Worm (Caenorhabditis elegans): ENCODE results near the gene folt-1.

Gene folt-1

ce11 chrV:11141179-11141578 lies at the start of gene folt-1:
Gene folt-1, plus strand, starts transcription at chrV:11141479.
- no peak for TF ChIP-seq elt-3 (tag; optimal IDR thresholded peaks at IDR 0.05)
- TF ChIP-seq lin-32 (GFP tag; optimal IDR thresholded peaks at IDR 0.05) = no peak
- no peak for TF ChIP-seq drap-1 (GFP tag; optimal IDR thresholded peaks at IDR 0.05)
- no peak for TF ChIP-seq pha-4 (tag; optimal IDR thresholded peaks at IDR 0.05)
- no peak for TF ChIP-seq ceh-83 (GFP tag; optimal IDR thresholded peaks at IDR 0.05)
- TF ChIP-seq mab-5 (tag; optimal IDR thresholded peaks at IDR 0.05) = no peak
- TF ChIP-seq snpc-4 (tag; optimal IDR thresholded peaks at IDR 0.05) = no peak
- no peak for TF ChIP-seq nhr-76 (tag; optimal IDR thresholded peaks at IDR 0.05)
- TF ChIP-seq nhr-2 (tag; optimal IDR thresholded peaks at IDR 0.05) = no peak
- TF ChIP-seq hlh-1 (tag; optimal IDR thresholded peaks at IDR 0.05) = no peak
- TF ChIP-seq mls-2 (tag; optimal IDR thresholded peaks at IDR 0.05) = no peak
- TF ChIP-seq ces-1 (GFP tag; optimal IDR thresholded peaks at IDR 0.05) = no peak
- no peak for TF ChIP-seq unc-120 (tag; optimal IDR thresholded peaks at IDR 0.05; ENCODE audit: poor library complexity, severe bottlenecking)
- no peak for TF ChIP-seq bed-3 (GFP tag; optimal IDR thresholded peaks at IDR 0.05)
- TF ChIP-seq sptf-1 (tag; optimal IDR thresholded peaks at IDR 0.05) = no peak

ce11 chrV:11093163-11094091 lies 47.9 kb upstream of the folt-1 start, which contains the start of gene lact-8:
Gene lact-8, minus strand, starts transcription at chrV:11093607.
- TF ChIP-seq mep-1 (tag; optimal IDR thresholded peaks at IDR 0.05) (no peak), flh-1 (GFP tag; optimal IDR thresholded peaks at IDR 0.05) (no peak), sptf-1 (tag; optimal IDR thresholded peaks at IDR 0.05) (no peak), elt-1 (tag; optimal IDR thresholded peaks at IDR 0.05; ENCODE audit: borderline replicate concordance, insufficient read depth) (peak; percentile 90), drap-1 (GFP tag; optimal IDR thresholded peaks at IDR 0.05) (no peak), nhr-76 (tag; optimal IDR thresholded peaks at IDR 0.05) (no peak)

- TF ChIP-seq ceh-83 (GFP tag; optimal IDR thresholded peaks at IDR 0.05) (no peak), ceh-43 (GFP tag; optimal IDR thresholded peaks at IDR 0.05) (no peak), sptf-1 (tag; optimal IDR thresholded peaks at IDR 0.05) (no peak), mab-5 (tag; optimal IDR thresholded peaks at IDR 0.05) (no peak), elt-1 (tag; optimal IDR thresholded peaks at IDR 0.05; ENCODE audit: borderline replicate concordance, insufficient read depth) (no peak), cnd-1 (tag; optimal IDR thresholded peaks at IDR 0.05) (no peak), unc-39 (tag; optimal IDR thresholded peaks at IDR 0.05) (no peak), lsy-2 (tag; optimal IDR thresholded peaks at IDR 0.05) (no peak), ham-2 (GFP tag; optimal IDR thresholded peaks at IDR 0.05) (no peak), unc-120 (tag; optimal IDR thresholded peaks at IDR 0.05; ENCODE audit: poor library complexity, severe bottlenecking) (no peak), ces-1 (GFP tag; optimal IDR thresholded peaks at IDR 0.05) (no peak), mep-1 (tag; optimal IDR thresholded peaks at IDR 0.05) (no peak)
These were observed 46.6 kb upstream of the folt-1 start for ce11 chrV:11094698-11095097.

- no peak for TF ChIP-seq pha-4 (tag; optimal IDR thresholded peaks at IDR 0.05)
These were observed 45.4 kb upstream of the folt-1 start, which contains the start of gene Y42A5A.3 for ce11 chrV:11095873-11096272. Gene Y42A5A.3, minus strand, starts transcription at chrV:11095973.

- TF ChIP-seq tbx-8 (GFP tag; optimal IDR thresholded peaks at IDR 0.05) (no peak), ceh-39 (tag; optimal IDR thresholded peaks at IDR 0.05) (no peak), nhr-2 (tag; optimal IDR thresholded peaks at IDR 0.05) (no peak), lin-32 (GFP tag; optimal IDR thresholded peaks at IDR 0.05) (no peak), sem-2 (GFP tag; optimal IDR thresholded peaks at IDR 0.05) (no peak), nhr-237 (tag; optimal IDR thresholded peaks at IDR 0.05) (no peak), ceh-43 (GFP tag; optimal IDR thresholded peaks at IDR 0.05) (no peak), flh-1 (GFP tag; optimal IDR thresholded peaks at IDR 0.05) (no peak), hlh-1 (tag; optimal IDR thresholded peaks at IDR 0.05) (no peak), snpc-4 (tag; optimal IDR thresholded peaks at IDR 0.05) (no peak), ham-2 (GFP tag; optimal IDR thresholded peaks at IDR 0.05) (no peak), unc-39 (tag; optimal IDR thresholded peaks at IDR 0.05) (no peak), unc-120 (tag; optimal IDR thresholded peaks at IDR 0.05; ENCODE audit: poor library complexity, severe bottlenecking) (no peak), sptf-1 (tag; optimal IDR thresholded peaks at IDR 0.05) (no peak), ceh-83 (GFP tag; optimal IDR thresholded peaks at IDR 0.05) (no peak), zip-8 (tag; optimal IDR thresholded peaks at IDR 0.05) (no peak), mep-1 (tag; optimal IDR thresholded peaks at IDR 0.05) (no peak), lsy-2 (tag; optimal IDR thresholded peaks at IDR 0.05) (no peak), ces-1 (GFP tag; optimal IDR thresholded peaks at IDR 0.05) (no peak)
These were observed 42.7 kb upstream of the folt-1 start, which contains the start of gene cdkl-1 for ce11 chrV:11098599-11098998. Gene cdkl-1, plus strand, starts transcription at chrV:11098899.

Data from whole organism, mixed stage, embryonic.